Worm (Caenorhabditis elegans) whole organism, young adult: ENCODE data around the gene hmg-4.

ENCODE experiments used
- athp-1 ChIP-seq: sonication (generic microtip); optimal IDR thresholded peaks from 2 replicates; lab custom pipeline; 2017; ENCODE audit warnings: mild to moderate bottlenecking, missing genetic modification characterization, missing compliant biosample characterization
- ceh-27 ChIP-seq: fragments of 200-800 bp; sonication (Bioruptor generic); optimal IDR thresholded peaks from 2 replicates; lab custom pipeline; 2018; ENCODE audit warnings: mild to moderate bottlenecking, missing genetic modification characterization, moderate library complexity, missing compliant biosample characterization
- dpff-1 ChIP-seq: sonication (generic microtip); optimal IDR thresholded peaks from 2 replicates; lab custom pipeline; 2017; ENCODE audit warnings: mild to moderate bottlenecking, missing genetic modification characterization, missing compliant biosample characterization
- hlh-26 ChIP-seq: fragments of 200-800 bp; sonication (Bioruptor generic); conservative IDR thresholded peaks from 2 replicates; pipeline ENCODE4 v1.3.6; 2022; ENCODE audit warnings: missing genetic modification reagents, missing genetic modification characterization, missing compliant biosample characterization
- madf-3 ChIP-seq: fragments of 200-800 bp; sonication (Bioruptor generic); IDR thresholded peaks from 2 replicates; pipeline ENCODE4 v1.3.6; 2022; ENCODE audit warnings: missing genetic modification reagents, missing genetic modification characterization, missing compliant biosample characterization
- mes-4 ChIP-seq: sonication (generic microtip); optimal IDR thresholded peaks from 2 replicates; lab custom pipeline; 2016; ENCODE audit warnings: missing genotype, missing genetic modification characterization, missing compliant biosample characterization
- pha-4 ChIP-seq: fragments of 150-350 bp; sonication (generic microtip); optimal IDR thresholded peaks from 2 replicates; lab custom pipeline; 2014; ENCODE audit warnings: missing biosample characterization, missing genetic modification reagents, missing genetic modification characterization
- snpc-1.1 ChIP-seq: sonication (generic microtip); optimal IDR thresholded peaks from 2 replicates; lab custom pipeline; 2017; ENCODE audit warnings: missing genetic modification characterization, mild to moderate bottlenecking, missing compliant biosample characterization, antibody characterized with exemption, moderate library complexity, missing genotype, missing genetic modification reagents; ENCODE audit not compliant: insufficient read depth
- snpc-4 ChIP-seq, 5 experiments: fragments of 150-350 bp in 1 of 5; sonication (generic microtip) in 4 of 5; optimal IDR thresholded peaks; 2 replicates each; lab custom pipeline; 2014 to 2018; ENCODE audit warnings: missing genetic modification characterization in 5 of 5, missing biosample characterization in 3 of 5, antibody characterized with exemption in 2 of 5, mild to moderate bottlenecking in 2 of 5, missing compliant biosample characterization in 2 of 5, missing genotype in 2 of 5, moderate library complexity in 2 of 5, missing genetic modification reagents in 1 of 5
- zim-3 ChIP-seq: sonication (generic microtip); optimal IDR thresholded peaks from 2 replicates; lab custom pipeline; 2017; ENCODE audit warnings: mild to moderate bottlenecking, missing genetic modification characterization, moderate library complexity, missing compliant biosample characterization

ce11 chrIII:7353871-7354270 is 27.5 kb downstream of the hmg-4 start, which contains the start of gene F08F8.9:
- TF ChIP-seq hlh-26 (GFP tag; lab: Robert Waterston, UW) (no peak), zim-3 (no peak), snpc-1.1 (tag; lab: Kevin White, UChicago) (no peak), madf-3 (GFP tag; lab: Robert Waterston, UW) (no peak), pha-4 (tag; lab: Kevin White, UChicago) (no peak), athp-1 (tag; lab: Kevin White, UChicago) (no peak), snpc-4 (GFP tag; optimal IDR thresholded peaks at IDR 0.05; lab: Kevin White, UChicago) (no peak), snpc-4 (tag; optimal IDR thresholded peaks at IDR 0.05; lab: Kevin White, UChicago) (no peak), mes-4 (tag; lab: Kevin White, UChicago) (no peak), ceh-27 (GFP tag; lab: Kevin White, UChicago) (no peak), dpff-1 (tag; lab: Kevin White, UChicago) (no peak)
